Fruit fly (Drosophila melanogaster): ENCODE results near the gene PRL-1.

Gene PRL-1

dm6 chr2L:16270667-16271485 is 13.5 kb upstream of the PRL-1 start:
- TF ChIP-seq CG16779 (tag; optimal IDR thresholded peaks at IDR 0.05) (no peak), CG6276 (GFP tag; optimal IDR thresholded peaks at IDR 0.05) (peak; percentile 58), CG10631 (GFP tag; optimal IDR thresholded peaks at IDR 0.05) (peak; percentile 22), Ets21C (GFP tag; optimal IDR thresholded peaks at IDR 0.05) (no peak), pdm3 (GFP tag; optimal IDR thresholded peaks at IDR 0.05) (peak; percentile 13), CG31627 (GFP tag; optimal IDR thresholded peaks at IDR 0.05) (peak; percentile 41), achi (GFP tag; optimal IDR thresholded peaks at IDR 0.05) (peak; percentile 34), topi (GFP tag; optimal IDR thresholded peaks at IDR 0.05) (peak; percentile 41), vri (GFP tag; optimal IDR thresholded peaks at IDR 0.05) (no peak), Blimp-1 (GFP tag; optimal IDR thresholded peaks at IDR 0.05) (no peak), acj6 (GFP tag; optimal IDR thresholded peaks at IDR 0.05) (peak; percentile 30), CG32006 (GFP tag; optimal IDR thresholded peaks at IDR 0.05) (peak; percentile 69), lz (GFP tag; optimal IDR thresholded peaks at IDR 0.05) (peak; percentile 8), CG11294 (GFP tag; IDR thresholded peaks at IDR 0.05) (no peak), fkh (GFP tag; optimal IDR thresholded peaks at IDR 0.05) (peak; percentile 50), Eip93F (GFP tag; optimal IDR thresholded peaks at IDR 0.05) (peak; percentile 20), CG8319 (GFP tag; optimal IDR thresholded peaks at IDR 0.05) (no peak), OdsH (GFP tag; optimal IDR thresholded peaks at IDR 0.05) (peak; percentile 30), CG6163 (GFP tag; IDR thresholded peaks at IDR 0.05) (no peak), Eip78C (GFP tag) (peak; percentile 53), CG11762 (GFP tag; optimal IDR thresholded peaks at IDR 0.05; ENCODE audit: insufficient read depth) (no peak), net (GFP tag; optimal IDR thresholded peaks at IDR 0.05) (no peak), CG3919 (GFP tag; optimal IDR thresholded peaks at IDR 0.05) (peak; percentile 8), esn (GFP tag; optimal IDR thresholded peaks at IDR 0.05) (peak; percentile 50), CG8632 (GFP tag; optimal IDR thresholded peaks at IDR 0.05) (no peak), Hr4 (GFP tag; optimal IDR thresholded peaks at IDR 0.05) (peak; percentile 44), cyc (GFP tag; optimal IDR thresholded peaks at IDR 0.05) (peak; percentile 27), Met (GFP tag; optimal IDR thresholded peaks at IDR 0.05) (peak; percentile 15)

- TF ChIP-seq Met (GFP tag; optimal IDR thresholded peaks at IDR 0.05), result peak; percentile 71
- TF ChIP-seq fkh (GFP tag; optimal IDR thresholded peaks at IDR 0.05), result peak; percentile 91
- peak; percentile 13 for TF ChIP-seq OdsH (GFP tag; optimal IDR thresholded peaks at IDR 0.05)
- no peak for TF ChIP-seq Sox15 (GFP tag; optimal IDR thresholded peaks at IDR 0.05)
- peak; percentile 74 for TF ChIP-seq CG6792 (GFP tag; optimal IDR thresholded peaks at IDR 0.05)
- TF ChIP-seq CG6163 (GFP tag; IDR thresholded peaks at IDR 0.05), result no peak
- peak; percentile 34 for TF ChIP-seq acj6 (GFP tag; optimal IDR thresholded peaks at IDR 0.05)
- TF ChIP-seq CG1621 (tag; optimal IDR thresholded peaks at IDR 0.05), result peak; percentile 70
- peak; percentile 60 for TF ChIP-seq fd85E (GFP tag; optimal IDR thresholded peaks at IDR 0.05)
- no peak for TF ChIP-seq Gug (GFP tag; IDR thresholded peaks at IDR 0.05)
- TF ChIP-seq CG16779 (tag; optimal IDR thresholded peaks at IDR 0.05), result peak; percentile 79
- peak; percentile 91 for TF ChIP-seq Eip78C (GFP tag)
- peak; percentile 79 for TF ChIP-seq Lpt (GFP tag; optimal IDR thresholded peaks at IDR 0.05)
- TF ChIP-seq CG7368 (GFP tag; optimal IDR thresholded peaks at IDR 0.05), result peak; percentile 84
- TF ChIP-seq CG10631 (GFP tag; optimal IDR thresholded peaks at IDR 0.05), result no peak
- TF ChIP-seq lz (GFP tag; optimal IDR thresholded peaks at IDR 0.05), result peak; percentile 51
- TF ChIP-seq CG31627 (GFP tag; optimal IDR thresholded peaks at IDR 0.05), result peak; percentile 23
- peak; percentile 71 for TF ChIP-seq CG6808 (GFP tag; optimal IDR thresholded peaks at IDR 0.05)
- TF ChIP-seq Blimp-1 (GFP tag; optimal IDR thresholded peaks at IDR 0.05), result peak; percentile 67
- peak; percentile 21 for TF ChIP-seq cyc (GFP tag; optimal IDR thresholded peaks at IDR 0.05)
- TF ChIP-seq dac (GFP tag; optimal IDR thresholded peaks at IDR 0.05), result no peak
- TF ChIP-seq CG11762 (GFP tag; optimal IDR thresholded peaks at IDR 0.05; ENCODE audit: insufficient read depth), result peak; percentile 26
- peak; percentile 6 for TF ChIP-seq fd59A (GFP tag; optimal IDR thresholded peaks at IDR 0.05)
- TF ChIP-seq CG11294 (GFP tag; IDR thresholded peaks at IDR 0.05), result no peak
- peak; percentile 73 for TF ChIP-seq topi (GFP tag; optimal IDR thresholded peaks at IDR 0.05)
- peak; percentile 65 for TF ChIP-seq achi (GFP tag; optimal IDR thresholded peaks at IDR 0.05)
- TF ChIP-seq CG6854 (GFP tag; optimal IDR thresholded peaks at IDR 0.05), result peak; percentile 96
- no peak for TF ChIP-seq CG4318 (GFP tag; optimal IDR thresholded peaks at IDR 0.05)
- TF ChIP-seq Ets21C (GFP tag; optimal IDR thresholded peaks at IDR 0.05), result no peak
- TF ChIP-seq vri (GFP tag; optimal IDR thresholded peaks at IDR 0.05), result peak; percentile 97
- TF ChIP-seq CG9139 (GFP tag; optimal IDR thresholded peaks at IDR 0.05), result peak; percentile 80
- no peak for TF ChIP-seq svp (GFP tag)
- no peak for TF ChIP-seq eg (GFP tag; IDR thresholded peaks at IDR 0.05)
- TF ChIP-seq CG32006 (GFP tag; optimal IDR thresholded peaks at IDR 0.05), result peak; percentile 2
- TF ChIP-seq Ets96B (tag; optimal IDR thresholded peaks at IDR 0.05), result peak; percentile 53
Measured at dm6 chr2L:16269232-16270134, 12.1 kb upstream of the PRL-1 start.
